Fruit fly (Drosophila melanogaster) whole organism, embryonic: Measurements from ENCODE around the gene orion.

Source experiments
- ATbp ChIP-seq: fragments of 200-800 bp; sonication (Bioruptor generic); optimal IDR thresholded peaks from 2 replicates; lab custom pipeline; 2017; ENCODE audit warnings: missing biosample characterization, mild to moderate bottlenecking, missing genetic modification characterization, missing genetic modification reagents
- Adf1 ChIP-seq: fragments of 200-800 bp; sonication (Bioruptor generic); IDR thresholded peaks from 2 replicates; pipeline ENCODE4 v1.3.6; 2022; ENCODE audit warnings: missing biosample characterization, missing genetic modification characterization
- CG10462 ChIP-seq: fragments of 200-800 bp; sonication (Bioruptor generic); optimal IDR thresholded peaks from 2 replicates; lab custom pipeline; 2016; ENCODE audit warnings: missing biosample characterization, missing genetic modification characterization
- CG12071 ChIP-seq: fragments of 200-800 bp; sonication (Bioruptor generic); optimal IDR thresholded peaks from 3 replicates; lab custom pipeline; 2018; ENCODE audit warnings: missing biosample characterization, mild to moderate bottlenecking, missing genetic modification characterization
- CG12155 ChIP-seq: fragments of 200-800 bp; sonication (Bioruptor generic); optimal IDR thresholded peaks from 3 replicates; lab custom pipeline; 2016; ENCODE audit warnings: missing biosample characterization, missing genetic modification characterization
- CG12219 ChIP-seq: fragments of 200-800 bp; sonication (Bioruptor generic); optimal IDR thresholded peaks from 3 replicates; lab custom pipeline; 2018; ENCODE audit warnings: missing biosample characterization, mild to moderate bottlenecking, missing genetic modification characterization
- CG14710 ChIP-seq: fragments of 200-800 bp; sonication (Bioruptor generic); optimal IDR thresholded peaks from 3 replicates; lab custom pipeline; 2019; ENCODE audit warnings: missing biosample characterization, mild to moderate bottlenecking, missing genetic modification characterization, moderate library complexity
- CG15514 ChIP-seq: fragments of 200-800 bp; sonication (Bioruptor generic); optimal IDR thresholded peaks from 3 replicates; lab custom pipeline; 2017; ENCODE audit warnings: missing biosample characterization, missing genetic modification characterization, mild to moderate bottlenecking, moderate library complexity, missing genetic modification reagents
- CG1602 ChIP-seq: fragments of 200-800 bp; sonication (Bioruptor generic); optimal IDR thresholded peaks from 3 replicates; lab custom pipeline; 2016; ENCODE audit warnings: missing biosample characterization, missing genetic modification characterization
- CG1603 ChIP-seq: fragments of 200-800 bp; sonication (Bioruptor generic); optimal IDR thresholded peaks from 2 replicates; lab custom pipeline; 2019; ENCODE audit warnings: missing biosample characterization, mild to moderate bottlenecking, missing genetic modification characterization, moderate library complexity
- CG1647 ChIP-seq: fragments of 200-800 bp; sonication (Bioruptor generic); optimal IDR thresholded peaks from 3 replicates; lab custom pipeline; 2016; ENCODE audit warnings: missing biosample characterization, missing genetic modification characterization
- CG16779 ChIP-seq: fragments of 200-800 bp; sonication (Bioruptor generic); IDR thresholded peaks from 2 replicates; pipeline ENCODE4 v1.3.6; 2022; ENCODE audit warnings: missing biosample characterization, missing genetic modification characterization
- CG17186 ChIP-seq: fragments of 200-800 bp; sonication (Bioruptor generic); optimal IDR thresholded peaks from 3 replicates; lab custom pipeline; 2017; ENCODE audit warnings: missing biosample characterization, missing genetic modification reagents, missing genetic modification characterization
- CG18599 ChIP-seq: fragments of 200-800 bp; sonication (Bioruptor generic); optimal IDR thresholded peaks from 3 replicates; lab custom pipeline; 2017; ENCODE audit warnings: missing biosample characterization, missing genetic modification characterization, mild to moderate bottlenecking, moderate library complexity, missing genetic modification reagents
- CG2712 ChIP-seq: fragments of 200-800 bp; optimal IDR thresholded peaks from 3 replicates; lab custom pipeline; 2019; ENCODE audit warnings: missing biosample characterization, mild to moderate bottlenecking, missing genetic modification characterization, moderate library complexity
- CG32532 ChIP-seq: fragments of 200-800 bp; sonication (Bioruptor generic); IDR thresholded peaks from 2 replicates; pipeline ENCODE4 v1.3.6; 2022; ENCODE audit warnings: missing biosample characterization, missing genetic modification characterization
- CG34376 ChIP-seq: fragments of 200-800 bp; sonication (Bioruptor generic); optimal IDR thresholded peaks from 2 replicates; lab custom pipeline; 2018; ENCODE audit warnings: missing biosample characterization, mild to moderate bottlenecking, missing genetic modification characterization
- CG6683 ChIP-seq: fragments of 200-800 bp; sonication (Bioruptor generic); optimal IDR thresholded peaks from 2 replicates; lab custom pipeline; 2017; ENCODE audit warnings: missing biosample characterization, mild to moderate bottlenecking, missing genetic modification characterization, missing genetic modification reagents
- CG9437 ChIP-seq: fragments of 200-800 bp; sonication (Bioruptor generic); optimal IDR thresholded peaks from 2 replicates; lab custom pipeline; 2018; ENCODE audit warnings: missing biosample characterization, mild to moderate bottlenecking, missing genetic modification characterization
- CG9932 ChIP-seq: fragments of 200-800 bp; sonication (Bioruptor generic); IDR thresholded peaks from 2 replicates; pipeline ENCODE4 v1.3.6; 2022; ENCODE audit warnings: missing biosample characterization, missing genetic modification characterization
- Dfd ChIP-seq, 2 experiments: fragments of >200 bp; optimal IDR thresholded peaks; 2 replicates each; lab custom pipeline; 2017; ENCODE audit warnings: missing biosample characterization in 2 of 2, missing genetic modification characterization in 2 of 2
- Hmr ChIP-seq: fragments of 200-800 bp; sonication (Bioruptor generic); optimal IDR thresholded peaks from 3 replicates; lab custom pipeline; 2017; ENCODE audit warnings: mild to moderate bottlenecking, missing biosample characterization, missing genetic modification reagents, missing genetic modification characterization
- Hmx ChIP-seq: fragments of 200-800 bp; sonication (Bioruptor generic); optimal IDR thresholded peaks from 2 replicates; lab custom pipeline; 2016; ENCODE audit warnings: missing biosample characterization, missing genetic modification characterization
- Hr78 ChIP-seq, 2 experiments: fragments of 200-800 bp in 1 of 2; fragments of >200 bp in 1 of 2; sonication (Bioruptor generic) in 1 of 2; optimal IDR thresholded peaks; 2 replicates each; lab custom pipeline; 2017 to 2019; ENCODE audit warnings: missing biosample characterization in 2 of 2, missing genetic modification characterization in 2 of 2, mild to moderate bottlenecking in 1 of 2, moderate library complexity in 1 of 2
- Med ChIP-seq: fragments of 200-800 bp; sonication (Bioruptor generic); peaks from one replicate; lab custom pipeline; 2016; ENCODE audit warnings: missing biosample characterization, missing genetic modification characterization, mild to moderate bottlenecking, inconsistent platforms, moderate library complexity
- Mrtf ChIP-seq: fragments of 200-800 bp; sonication (Bioruptor generic); IDR thresholded peaks from 3 replicates; pipeline ENCODE4 v1.3.6; 2022; ENCODE audit warnings: missing biosample characterization, missing genetic modification characterization
- Nf-YB ChIP-seq: fragments of 200-800 bp; sonication (Bioruptor generic); optimal IDR thresholded peaks from 3 replicates; lab custom pipeline; 2019; ENCODE audit warnings: missing biosample characterization, mild to moderate bottlenecking, missing genetic modification characterization, moderate library complexity
- NfI ChIP-seq: fragments of 200-800 bp; sonication (Bioruptor generic); optimal IDR thresholded peaks from 3 replicates; lab custom pipeline; 2018; ENCODE audit warnings: missing biosample characterization, mild to moderate bottlenecking, missing genetic modification characterization, moderate library complexity
- Sox102F ChIP-seq: fragments of 200-800 bp; sonication (Bioruptor generic); optimal IDR thresholded peaks from 2 replicates; lab custom pipeline; 2018; ENCODE audit warnings: missing biosample characterization, mild to moderate bottlenecking, missing genetic modification characterization, moderate library complexity
- Usf ChIP-seq: fragments of 200-800 bp; sonication (Bioruptor generic); optimal IDR thresholded peaks from 2 replicates; lab custom pipeline; 2017; ENCODE audit warnings: missing genotype, missing biosample characterization, missing genetic modification characterization
- YL-1 ChIP-seq: fragments of 200-800 bp; sonication (Bioruptor generic); optimal IDR thresholded peaks from 3 replicates; lab custom pipeline; 2017; ENCODE audit warnings: missing biosample characterization, mild to moderate bottlenecking, missing genetic modification characterization
- ash1 ChIP-seq: fragments of 200-800 bp; sonication (Bioruptor generic); optimal IDR thresholded peaks from 2 replicates; lab custom pipeline; 2018; ENCODE audit warnings: missing biosample characterization, mild to moderate bottlenecking, missing genetic modification characterization
- chinmo ChIP-seq: fragments of 200-800 bp; sonication (Bioruptor generic); IDR thresholded peaks from 4 replicates; pipeline ENCODE4 v1.3.6; 2022; ENCODE audit warnings: missing biosample characterization, missing genetic modification characterization; ENCODE audit not compliant: partially characterized antibody
- croc ChIP-seq: fragments of 200-800 bp; sonication (Bioruptor generic); conservative IDR thresholded peaks from 3 replicates; pipeline ENCODE4 v1.3.6; 2022; ENCODE audit warnings: missing biosample characterization, missing genetic modification characterization
- ewg ChIP-seq: fragments of 200-800 bp; sonication (Bioruptor generic); optimal IDR thresholded peaks from 3 replicates; lab custom pipeline; 2017; ENCODE audit warnings: mild to moderate bottlenecking, missing biosample characterization, missing genetic modification reagents, missing genetic modification characterization
- hbn ChIP-seq: fragments of 200-800 bp; sonication (Bioruptor generic); IDR thresholded peaks from 2 replicates; pipeline ENCODE4 v1.3.6; 2022; ENCODE audit warnings: missing biosample characterization, missing genetic modification characterization; ENCODE audit not compliant: partially characterized antibody
- ind ChIP-seq: fragments of 200-800 bp; sonication (Bioruptor generic); optimal IDR thresholded peaks from 3 replicates; lab custom pipeline; 2016; ENCODE audit warnings: missing biosample characterization, missing genetic modification characterization
- inv ChIP-seq: fragments of 200-800 bp; sonication (Bioruptor generic); IDR thresholded peaks from 2 replicates; pipeline ENCODE4 v1.3.6; 2022; ENCODE audit warnings: missing biosample characterization, missing genetic modification characterization; ENCODE audit not compliant: partially characterized antibody
- lilli ChIP-seq: fragments of 200-800 bp; sonication (Bioruptor generic); optimal IDR thresholded peaks from 3 replicates; lab custom pipeline; 2016; ENCODE audit warnings: missing biosample characterization, missing genetic modification characterization
- p53 ChIP-seq: fragments of 200-800 bp; sonication (Bioruptor generic); optimal IDR thresholded peaks from 2 replicates; lab custom pipeline; 2016; ENCODE audit warnings: missing biosample characterization, missing genetic modification characterization
- phol ChIP-seq: fragments of 200-800 bp; sonication (Bioruptor generic); optimal IDR thresholded peaks from 3 replicates; lab custom pipeline; 2018; ENCODE audit warnings: missing biosample characterization, mild to moderate bottlenecking, missing genetic modification characterization, moderate library complexity
- prd ChIP-seq, 3 experiments: fragments of >200 bp in 2 of 3; fragments of 200-800 bp in 1 of 3; sonication (Bioruptor generic) in 1 of 3; optimal IDR thresholded peaks in 2 of 3; IDR thresholded peaks in 1 of 3; 2 replicates in 2 of 3; 3 replicates in 1 of 3; pipeline versions ENCODE4 v1.3.6 to Lab custom; 2017 to 2022; ENCODE audit warnings: missing biosample characterization in 1 of 3, missing genetic modification characterization in 1 of 3
- pzg ChIP-seq: fragments of 200-800 bp; sonication (Bioruptor generic); optimal IDR thresholded peaks from 3 replicates; lab custom pipeline; 2018; ENCODE audit warnings: missing biosample characterization, mild to moderate bottlenecking, missing genetic modification characterization, moderate library complexity
- row ChIP-seq: fragments of 200-800 bp; sonication (Bioruptor generic); IDR thresholded peaks from 3 replicates; pipeline ENCODE4 v1.3.6; 2022; ENCODE audit warnings: missing biosample characterization, missing genetic modification characterization
- sna ChIP-seq: fragments of 200-800 bp; sonication (Bioruptor generic); IDR thresholded peaks from 2 replicates; pipeline ENCODE4 v1.3.6; 2022; ENCODE audit warnings: missing biosample characterization, missing genetic modification characterization; ENCODE audit not compliant: partially characterized antibody
- tio ChIP-seq: fragments of 200-800 bp; sonication (Bioruptor generic); optimal IDR thresholded peaks from 2 replicates; lab custom pipeline; 2017; ENCODE audit warnings: missing biosample characterization, missing genetic modification characterization, inconsistent platforms
- vfl ChIP-seq: fragments of 200-800 bp; sonication (Bioruptor generic); optimal IDR thresholded peaks from 2 replicates; lab custom pipeline; 2016; ENCODE audit warnings: missing biosample characterization, missing genetic modification characterization
- wor ChIP-seq: fragments of 200-800 bp; sonication (Bioruptor generic); IDR thresholded peaks from 2 replicates; pipeline ENCODE4 v1.3.6; 2022; ENCODE audit warnings: missing biosample characterization, missing genetic modification characterization
- yki ChIP-seq: fragments of >200 bp; optimal IDR thresholded peaks from 3 replicates; lab custom pipeline; 2018

Gene orion

dm6 chrX:7911983-7912630, 34.6 kb downstream of the orion start, which contains the start of gene snz (continued):
- no peak for TF ChIP-seq CG9437 (GFP tag; lab: Kevin White, UChicago)
- no peak for TF ChIP-seq CG18599 (GFP tag; lab: Kevin White, UChicago)
- TF ChIP-seq tio = no peak
- TF ChIP-seq prd (optimal IDR thresholded peaks at IDR 0.05; lab: Kevin White, UChicago) = no peak
- TF ChIP-seq prd (GFP tag; IDR thresholded peaks at IDR 0.05; lab: Robert Waterston, UW) = peak; percentile 5; the same call in 1 of the 3 replicates
- TF ChIP-seq CG12071 (GFP tag; lab: Kevin White, UChicago) = no peak
- no peak for TF ChIP-seq croc
- no peak for TF ChIP-seq wor (GFP tag; lab: Robert Waterston, UW)
- peak; percentile 70 for TF ChIP-seq CG12155 (GFP tag; lab: Kevin White, UChicago)
- TF ChIP-seq hbn = peak; percentile 75
- peak; percentile 57 for TF ChIP-seq pzg (GFP tag; lab: Kevin White, UChicago)
- TF ChIP-seq CG10462 = no peak
- TF ChIP-seq ash1 (GFP tag; lab: Kevin White, UChicago) = no peak
- TF ChIP-seq Mrtf (GFP tag; lab: Robert Waterston, UW) = no peak
- TF ChIP-seq ind (GFP tag; lab: Kevin White, UChicago) = no peak
- no peak for TF ChIP-seq ATbp
- TF ChIP-seq CG1602 (GFP tag; lab: Kevin White, UChicago) = no peak
- no peak for TF ChIP-seq Dfd (GFP tag; optimal IDR thresholded peaks at IDR 0.05; lab: Kevin White, UChicago)
- TF ChIP-seq CG32532 (GFP tag; lab: Robert Waterston, UW) = no peak
- TF ChIP-seq YL-1 (GFP tag; lab: Kevin White, UChicago) = peak; percentile 6
- no peak for TF ChIP-seq p53 (GFP tag; lab: Kevin White, UChicago)
- TF ChIP-seq CG14710 (tag; lab: Kevin White, UChicago) = peak; percentile 15
- TF ChIP-seq CG15514 = peak; percentile 25
- no peak for TF ChIP-seq yki (lab: Kevin White, UChicago)
- peak; percentile 51 for TF ChIP-seq CG17186 (GFP tag; lab: Kevin White, UChicago)
- peak; percentile 77 for TF ChIP-seq sna (GFP tag; lab: Robert Waterston, UW)
- peak; percentile 55 for TF ChIP-seq row (GFP tag; lab: Robert Waterston, UW)
- peak; percentile 86 for TF ChIP-seq ewg (GFP tag; lab: Kevin White, UChicago)
- TF ChIP-seq Hmr = no peak
- no peak for TF ChIP-seq Usf (GFP tag; lab: Kevin White, UChicago)
- no peak for TF ChIP-seq Hr78 (GFP tag; optimal IDR thresholded peaks at IDR 0.05; lab: Kevin White, UChicago)
- TF ChIP-seq inv (GFP tag; lab: Robert Waterston, UW) = peak; percentile 48; the same call in 1 of the 2 replicates
- TF ChIP-seq CG1647 (GFP tag; lab: Kevin White, UChicago) = no peak
- TF ChIP-seq chinmo (GFP tag; lab: Robert Waterston, UW) = peak; percentile 81; the same call in 3 of the 4 replicates
- no peak for TF ChIP-seq Hmx (GFP tag; lab: Kevin White, UChicago)
- TF ChIP-seq Nf-YB (GFP tag; lab: Kevin White, UChicago) = no peak
- 0 out of 2 replicates have a peak, but pooled peaks have one; percentile 5 for TF ChIP-seq CG9932 (GFP tag; lab: Robert Waterston, UW)
- TF ChIP-seq CG34376 (GFP tag; lab: Kevin White, UChicago) = peak; percentile 97
- TF ChIP-seq NfI (GFP tag; lab: Kevin White, UChicago) = no peak
- no peak for TF ChIP-seq phol (tag; lab: Kevin White, UChicago)
- TF ChIP-seq CG16779 = no peak
- TF ChIP-seq Adf1 (GFP tag; lab: Robert Waterston, UW) = peak; percentile 89
- TF ChIP-seq lilli (GFP tag; lab: Kevin White, UChicago) = no peak
- peak; percentile 44 for TF ChIP-seq CG2712 (tag; lab: Kevin White, UChicago)
- TF ChIP-seq vfl (GFP tag; lab: Kevin White, UChicago) = no peak
- no peak for TF ChIP-seq CG12219
- TF ChIP-seq Sox102F (GFP tag; lab: Kevin White, UChicago) = no peak
- TF ChIP-seq CG6683 (GFP tag; lab: Kevin White, UChicago) = no peak
- peak; percentile 71 for TF ChIP-seq Med
- no peak for TF ChIP-seq CG1603 (tag; lab: Kevin White, UChicago)
